Fruit fly (Drosophila melanogaster) whole organism, embryonic: ENCODE data around the gene mRpL24.
A peak's percentile ranks its signal among the peaks of the same experiment; 100 is the strongest.

ENCODE experiments used
- Bdp1 ChIP-seq: fragments of 200-800 bp; sonication (Bioruptor generic); optimal IDR thresholded peaks from 3 replicates; lab custom pipeline; 2016; ENCODE audit warnings: missing biosample characterization, missing genetic modification characterization
- CG10543 ChIP-seq: fragments of 200-800 bp; sonication (Bioruptor generic); optimal IDR thresholded peaks from 3 replicates; lab custom pipeline; 2017; ENCODE audit warnings: missing biosample characterization, mild to moderate bottlenecking, missing genetic modification characterization, moderate library complexity
- CG11093 ChIP-seq: fragments of 200-800 bp; sonication (Bioruptor generic); IDR thresholded peaks from 3 replicates; pipeline ENCODE4 v1.3.6; 2022; ENCODE audit warnings: missing biosample characterization, missing genetic modification characterization
- CG13424 ChIP-seq: fragments of 200-800 bp; sonication (Bioruptor generic); optimal IDR thresholded peaks from 2 replicates; lab custom pipeline; 2019; ENCODE audit warnings: missing biosample characterization, mild to moderate bottlenecking, missing genetic modification characterization, moderate library complexity
- CG1647 ChIP-seq: fragments of 200-800 bp; sonication (Bioruptor generic); optimal IDR thresholded peaks from 3 replicates; lab custom pipeline; 2016; ENCODE audit warnings: missing biosample characterization, missing genetic modification characterization
- CG17361 ChIP-seq: fragments of 200-800 bp; sonication (Bioruptor generic); IDR thresholded peaks from 3 replicates; pipeline ENCODE4 v1.3.6; 2022; ENCODE audit warnings: missing biosample characterization, missing genetic modification characterization
- CG17912 ChIP-seq: fragments of 200-800 bp; sonication (Bioruptor generic); optimal IDR thresholded peaks from 2 replicates; lab custom pipeline; 2018; ENCODE audit warnings: missing biosample characterization, mild to moderate bottlenecking, missing genetic modification characterization
- CG2129 ChIP-seq: fragments of 200-800 bp; sonication (Bioruptor generic); IDR thresholded peaks from 2 replicates; pipeline ENCODE4 v1.3.6; 2022; ENCODE audit warnings: missing biosample characterization, missing genetic modification characterization; ENCODE audit not compliant: partially characterized antibody
- CG30431 ChIP-seq: fragments of 200-800 bp; sonication (Bioruptor generic); optimal IDR thresholded peaks from 2 replicates; lab custom pipeline; 2017; ENCODE audit warnings: missing biosample characterization, missing genetic modification characterization
- CG31388 ChIP-seq: fragments of 200-800 bp; sonication (Bioruptor generic); optimal IDR thresholded peaks from 2 replicates; lab custom pipeline; 2016; ENCODE audit warnings: missing biosample characterization, missing genetic modification characterization
- CG31441 ChIP-seq: fragments of 200-800 bp; sonication (Bioruptor generic); IDR thresholded peaks from 2 replicates; pipeline ENCODE4 v1.3.6; 2022; ENCODE audit warnings: missing biosample characterization, missing genetic modification characterization
- CG32767 ChIP-seq: fragments of 200-800 bp; sonication (Bioruptor generic); IDR thresholded peaks from 2 replicates; pipeline ENCODE4 v1.3.6; 2022; ENCODE audit warnings: missing biosample characterization, missing genetic modification characterization
- CG3407 ChIP-seq: fragments of 200-800 bp; sonication (Bioruptor generic); optimal IDR thresholded peaks from 2 replicates; lab custom pipeline; 2018; ENCODE audit warnings: missing biosample characterization, mild to moderate bottlenecking, missing genetic modification characterization
- CG3847 ChIP-seq: fragments of 200-800 bp; sonication (Bioruptor generic); IDR thresholded peaks from 2 replicates; pipeline ENCODE4 v1.3.6; 2022; ENCODE audit warnings: missing biosample characterization, missing genetic modification characterization
- CG4820 ChIP-seq: fragments of 200-800 bp; sonication (Bioruptor generic); optimal IDR thresholded peaks from 3 replicates; lab custom pipeline; 2016; ENCODE audit warnings: missing biosample characterization, missing genetic modification characterization
- CG6765 ChIP-seq: fragments of 200-800 bp; sonication (Bioruptor generic); optimal IDR thresholded peaks from 3 replicates; lab custom pipeline; 2017; ENCODE audit warnings: missing biosample characterization, mild to moderate bottlenecking, missing genetic modification characterization
- CG7556 ChIP-seq: fragments of 200-800 bp; sonication (Bioruptor generic); optimal IDR thresholded peaks from 2 replicates; lab custom pipeline; 2017; ENCODE audit warnings: missing biosample characterization, mild to moderate bottlenecking, missing genetic modification characterization
- CG7786 ChIP-seq: fragments of 200-800 bp; sonication (Bioruptor generic); optimal IDR thresholded peaks from 2 replicates; lab custom pipeline; 2016; ENCODE audit warnings: missing biosample characterization, missing genetic modification characterization
- CG7987 ChIP-seq: fragments of 200-800 bp; sonication (Bioruptor generic); optimal IDR thresholded peaks from 2 replicates; lab custom pipeline; 2018; ENCODE audit warnings: missing biosample characterization, mild to moderate bottlenecking, missing genetic modification characterization, moderate library complexity
- CG8765 ChIP-seq: fragments of 200-800 bp; sonication (Bioruptor generic); IDR thresholded peaks from 2 replicates; pipeline ENCODE4 v1.3.6; 2022; ENCODE audit warnings: missing biosample characterization, missing genetic modification characterization
- CG9609 ChIP-seq: fragments of 200-800 bp; sonication (Bioruptor generic); optimal IDR thresholded peaks from 3 replicates; lab custom pipeline; 2016; ENCODE audit warnings: missing biosample characterization, missing genetic modification characterization
- Fer3 ChIP-seq: fragments of 200-800 bp; sonication (Bioruptor generic); optimal IDR thresholded peaks from 2 replicates; lab custom pipeline; 2018; ENCODE audit warnings: missing biosample characterization, mild to moderate bottlenecking, missing genetic modification characterization, moderate library complexity
- Gsc ChIP-seq: fragments of 200-800 bp; sonication (Bioruptor generic); IDR thresholded peaks from 2 replicates; pipeline ENCODE4 v1.3.6; 2022; ENCODE audit warnings: missing biosample characterization, missing genetic modification characterization
- HHEX ChIP-seq: fragments of 200-800 bp; sonication (Bioruptor generic); optimal IDR thresholded peaks from 3 replicates; lab custom pipeline; 2017; ENCODE audit warnings: missing biosample characterization, mild to moderate bottlenecking, missing genetic modification characterization, missing genetic modification reagents
- Hr39 ChIP-seq: fragments of >200 bp; optimal IDR thresholded peaks from 2 replicates; lab custom pipeline; 2017
- Hsf ChIP-seq: fragments of 200-800 bp; sonication (Bioruptor generic); optimal IDR thresholded peaks from 3 replicates; lab custom pipeline; 2016; ENCODE audit warnings: missing biosample characterization, missing genetic modification characterization
- Kr ChIP-seq: fragments of 200-800 bp; sonication (Bioruptor generic); optimal IDR thresholded peaks from 2 replicates; lab custom pipeline; 2017; ENCODE audit warnings: missing biosample characterization, mild to moderate bottlenecking, missing genetic modification characterization
- Mad ChIP-seq: fragments of 200-800 bp; sonication (Bioruptor generic); optimal IDR thresholded peaks from 2 replicates; lab custom pipeline; 2016; ENCODE audit warnings: missing biosample characterization, missing genetic modification characterization
- Mes4 ChIP-seq: fragments of 200-800 bp; sonication (Bioruptor generic); optimal IDR thresholded peaks from 2 replicates; lab custom pipeline; 2016; ENCODE audit warnings: missing biosample characterization, missing genetic modification characterization
- NC2α ChIP-seq: fragments of 200-800 bp; sonication (Bioruptor generic); optimal IDR thresholded peaks from 2 replicates; lab custom pipeline; 2016; ENCODE audit warnings: missing biosample characterization, missing genetic modification characterization
- Sin3A ChIP-seq: fragments of >200 bp; optimal IDR thresholded peaks from 2 replicates; lab custom pipeline; 2018
- Tbp ChIP-seq: fragments of >200 bp; optimal IDR thresholded peaks from 2 replicates; lab custom pipeline; 2018; ENCODE audit warnings: missing biosample characterization, missing genetic modification characterization
- Usf ChIP-seq: fragments of 200-800 bp; sonication (Bioruptor generic); optimal IDR thresholded peaks from 2 replicates; lab custom pipeline; 2017; ENCODE audit warnings: missing genotype, missing biosample characterization, missing genetic modification characterization
- Vsx1 ChIP-seq: fragments of 200-800 bp; sonication (Bioruptor generic); optimal IDR thresholded peaks from 2 replicates; lab custom pipeline; 2017; ENCODE audit warnings: missing biosample characterization, mild to moderate bottlenecking, missing genetic modification characterization, missing genetic modification reagents
- YL-1 ChIP-seq: fragments of 200-800 bp; sonication (Bioruptor generic); optimal IDR thresholded peaks from 3 replicates; lab custom pipeline; 2017; ENCODE audit warnings: missing biosample characterization, mild to moderate bottlenecking, missing genetic modification characterization
- ap ChIP-seq: fragments of 200-800 bp; sonication (Bioruptor generic); IDR thresholded peaks from 2 replicates; pipeline ENCODE4 v1.3.6; 2022; ENCODE audit warnings: missing biosample characterization, missing genetic modification characterization
- ato ChIP-seq: fragments of 200-800 bp; sonication (Bioruptor generic); IDR thresholded peaks from 2 replicates; pipeline ENCODE4 v1.3.6; 2022; ENCODE audit warnings: missing biosample characterization, missing genetic modification characterization; ENCODE audit not compliant: partially characterized antibody
- chm ChIP-seq: fragments of 200-800 bp; sonication (Bioruptor generic); IDR thresholded peaks from 2 replicates; pipeline ENCODE4 v1.3.6; 2022; ENCODE audit warnings: missing biosample characterization, missing genetic modification characterization
- chn ChIP-seq: fragments of 200-800 bp; sonication (Bioruptor generic); optimal IDR thresholded peaks from 2 replicates; lab custom pipeline; 2016; ENCODE audit warnings: missing biosample characterization, missing genetic modification characterization
- emc ChIP-seq: fragments of 200-800 bp; sonication (Bioruptor generic); optimal IDR thresholded peaks from 2 replicates; lab custom pipeline; 2016; ENCODE audit warnings: missing biosample characterization, missing genetic modification characterization
- en ChIP-seq: fragments of 200-800 bp; sonication (Bioruptor generic); optimal IDR thresholded peaks from 2 replicates; lab custom pipeline; 2016; ENCODE audit warnings: missing biosample characterization, missing genetic modification characterization
- klu ChIP-seq: fragments of 200-800 bp; sonication (Bioruptor generic); IDR thresholded peaks from 2 replicates; pipeline ENCODE4 v1.3.6; 2022; ENCODE audit warnings: missing biosample characterization, missing genetic modification characterization
- lbe ChIP-seq: fragments of 200-800 bp; sonication (Bioruptor generic); optimal IDR thresholded peaks from 2 replicates; lab custom pipeline; 2016; ENCODE audit warnings: missing biosample characterization, mild to moderate bottlenecking, missing genetic modification characterization
- p53 ChIP-seq: fragments of 200-800 bp; sonication (Bioruptor generic); optimal IDR thresholded peaks from 2 replicates; lab custom pipeline; 2016; ENCODE audit warnings: missing biosample characterization, missing genetic modification characterization
- pb ChIP-seq: fragments of 200-800 bp; sonication (Bioruptor generic); optimal IDR thresholded peaks from 3 replicates; lab custom pipeline; 2016; ENCODE audit warnings: missing biosample characterization, missing genetic modification characterization
- prd ChIP-seq, 3 experiments: fragments of >200 bp in 2 of 3; fragments of 200-800 bp in 1 of 3; sonication (Bioruptor generic) in 1 of 3; optimal IDR thresholded peaks in 2 of 3; IDR thresholded peaks in 1 of 3; 2 replicates in 2 of 3; 3 replicates in 1 of 3; pipeline versions ENCODE4 v1.3.6 to Lab custom; 2017 to 2022; ENCODE audit warnings: missing biosample characterization in 1 of 3, missing genetic modification characterization in 1 of 3
- pzg ChIP-seq: fragments of 200-800 bp; sonication (Bioruptor generic); optimal IDR thresholded peaks from 3 replicates; lab custom pipeline; 2018; ENCODE audit warnings: missing biosample characterization, mild to moderate bottlenecking, missing genetic modification characterization, moderate library complexity
- sima ChIP-seq: fragments of 200-800 bp; sonication (Bioruptor generic); optimal IDR thresholded peaks from 2 replicates; lab custom pipeline; 2016; ENCODE audit warnings: missing biosample characterization, missing genetic modification characterization
- slbo ChIP-seq: fragments of 200-800 bp; sonication (Bioruptor generic); IDR thresholded peaks from 2 replicates; pipeline ENCODE4 v1.3.6; 2022; ENCODE audit warnings: missing biosample characterization, missing genetic modification characterization
- sob ChIP-seq: fragments of 200-800 bp; sonication (Bioruptor generic); IDR thresholded peaks from 2 replicates; pipeline ENCODE4 v1.3.6; 2022; ENCODE audit warnings: missing biosample characterization, missing genetic modification characterization
- ttk ChIP-seq: fragments of 200-800 bp; sonication (Bioruptor generic); IDR thresholded peaks from 2 replicates; pipeline ENCODE4 v2.1.2; 2022; ENCODE audit warnings: missing biosample characterization, missing genetic modification characterization
- unc-4 ChIP-seq: fragments of 200-800 bp; sonication (Bioruptor generic); IDR thresholded peaks from 2 replicates; pipeline ENCODE4 v1.3.6; 2022; ENCODE audit warnings: missing biosample characterization, missing genetic modification characterization; ENCODE audit not compliant: partially characterized antibody

mRpL24 gene

DNA sequence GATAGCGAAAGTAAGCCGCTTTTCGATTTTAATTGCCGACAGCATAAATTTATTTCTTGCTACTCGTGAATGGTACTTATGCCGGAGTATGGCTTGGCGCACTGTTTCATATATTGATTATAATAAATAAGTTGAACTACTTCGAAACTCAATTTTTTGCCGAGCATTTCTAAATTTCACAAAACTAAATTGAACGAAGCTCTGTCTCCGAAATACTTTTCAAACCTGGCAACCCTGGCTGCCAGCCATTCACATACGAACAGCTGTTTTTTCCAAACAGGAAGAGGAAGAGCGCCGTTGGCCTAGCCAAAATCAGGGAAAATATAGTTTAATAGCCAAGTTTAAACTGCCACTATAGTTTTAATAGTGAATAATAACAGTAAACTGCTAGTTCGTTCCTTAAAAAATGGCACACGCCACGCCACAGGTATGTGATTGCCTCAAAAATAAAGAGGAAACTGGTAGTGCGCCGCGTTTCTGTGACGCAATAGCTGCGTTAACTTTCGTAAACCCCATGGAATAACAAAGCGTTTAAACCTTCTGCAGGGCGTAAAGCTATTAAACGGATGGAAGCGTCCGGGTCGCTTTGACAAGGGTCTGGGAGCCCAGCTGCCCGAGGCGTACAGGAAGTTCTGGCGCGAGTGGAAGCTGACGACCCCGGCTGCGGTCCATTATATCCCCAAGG lies 28.7 kb upstream of the mRpL24 start, which contains the start of gene mRpL28 (continued):
- TF ChIP-seq chn (GFP tag; lab: Kevin White, UChicago) (no peak), klu (GFP tag; lab: Robert Waterston, UW) (no peak), NC2α (no peak), Vsx1 (no peak), ap (no peak), Hr39 (no peak), CG6765 (GFP tag; lab: Kevin White, UChicago) (no peak), emc (GFP tag; lab: Kevin White, UChicago) (no peak), CG7556 (GFP tag; lab: Kevin White, UChicago) (no peak), Hsf (no peak), unc-4 (GFP tag; lab: Robert Waterston, UW) (peak; percentile 54), CG7987 (no peak), CG30431 (GFP tag; lab: Kevin White, UChicago) (no peak), p53 (GFP tag; lab: Kevin White, UChicago) (no peak), CG2129 (GFP tag; lab: Robert Waterston, UW) (no peak), CG4820 (GFP tag; lab: Kevin White, UChicago) (no peak), CG31388 (GFP tag; lab: Kevin White, UChicago) (no peak), Bdp1 (GFP tag; lab: Kevin White, UChicago) (no peak), Mad (GFP tag; lab: Kevin White, UChicago) (peak; percentile 18), CG10543 (GFP tag; lab: Kevin White, UChicago) (no peak), CG3407 (no peak), sima (GFP tag; lab: Kevin White, UChicago) (no peak), slbo (GFP tag; lab: Robert Waterston, UW) (peak; percentile 42; the same call in 1 of the 2 replicates), ttk (GFP tag; lab: Robert Waterston, UW) (no peak), Mes4 (GFP tag; lab: Kevin White, UChicago) (no peak), pb (no peak), YL-1 (GFP tag; lab: Kevin White, UChicago) (peak; percentile 89), prd (optimal IDR thresholded peaks at IDR 0.05; lab: Kevin White, UChicago) (no peak), prd (GFP tag; IDR thresholded peaks at IDR 0.05; lab: Robert Waterston, UW) (0 out of 3 replicates have a peak, but pooled peaks have one; percentile 26), CG9609 (GFP tag; lab: Kevin White, UChicago) (no peak), CG31441 (GFP tag; lab: Robert Waterston, UW) (no peak), CG17361 (GFP tag; lab: Robert Waterston, UW) (no peak), pzg (GFP tag; lab: Kevin White, UChicago) (peak; percentile 44), CG11093 (GFP tag; lab: Robert Waterston, UW) (no peak), sob (GFP tag; lab: Robert Waterston, UW) (no peak), chm (GFP tag; lab: Robert Waterston, UW) (peak; percentile 20; the same call in 1 of the 2 replicates), Fer3 (tag; lab: Kevin White, UChicago) (no peak), CG7786 (GFP tag; lab: Kevin White, UChicago) (no peak), Kr (no peak), CG13424 (tag; lab: Kevin White, UChicago) (peak; percentile 44), Usf (GFP tag; lab: Kevin White, UChicago) (no peak), Gsc (GFP tag; lab: Robert Waterston, UW) (no peak), ato (GFP tag; lab: Robert Waterston, UW) (no peak), CG1647 (GFP tag; lab: Kevin White, UChicago) (no peak), Sin3A (lab: Kevin White, UChicago) (no peak), CG8765 (GFP tag; lab: Robert Waterston, UW) (no peak), CG3847 (GFP tag; lab: Robert Waterston, UW) (no peak), HHEX (GFP tag; lab: Kevin White, UChicago) (no peak), en (GFP tag; lab: Kevin White, UChicago) (no peak), Tbp (no peak), CG32767 (GFP tag; lab: Robert Waterston, UW) (no peak), lbe (GFP tag; lab: Kevin White, UChicago) (peak; percentile 35), CG17912 (GFP tag; lab: Kevin White, UChicago) (no peak)
